Worm (Caenorhabditis elegans) whole organism, L1 larva: ENCODE data around the gene C07E3.3.

ENCODE experiments used
- aly-2 ChIP-seq: fragments of 150-350 bp; optimal IDR thresholded peaks from 2 replicates; lab custom pipeline; 2014; ENCODE audit warnings: missing biosample characterization, missing genetic modification characterization
- ceh-82 ChIP-seq, 3 experiments: fragments of 150-350 bp in 1 of 3; sonication (generic microtip) in 2 of 3; optimal IDR thresholded peaks; 2 replicates each; lab custom pipeline; 2014 to 2017; ENCODE audit warnings: missing biosample characterization in 3 of 3, missing genetic modification characterization in 3 of 3
- grh-1 ChIP-seq: fragments of 200-800 bp; sonication (Bioruptor generic); IDR thresholded peaks from 2 replicates; pipeline ENCODE4 v1.3.6; 2022; ENCODE audit warnings: missing genetic modification reagents, missing genetic modification characterization, missing compliant biosample characterization
- lin-15B ChIP-seq: fragments of 150-350 bp; sonication (generic microtip); optimal IDR thresholded peaks from 3 replicates; lab custom pipeline; 2014; ENCODE audit warnings: missing biosample characterization, missing genetic modification characterization
- nhr-12 ChIP-seq: sonication (generic microtip); optimal IDR thresholded peaks from 2 replicates; lab custom pipeline; 2017; ENCODE audit warnings: missing biosample characterization, missing genetic modification characterization
- unc-62 ChIP-seq: fragments of 150-350 bp; optimal IDR thresholded peaks from 2 replicates; lab custom pipeline; 2014; ENCODE audit warnings: missing biosample characterization, missing genetic modification reagents, missing genetic modification characterization
- ztf-4 ChIP-seq: fragments of 150-350 bp; optimal IDR thresholded peaks from 2 replicates; lab custom pipeline; 2014; ENCODE audit warnings: missing biosample characterization, missing genetic modification characterization

- TF ChIP-seq aly-2 (no peak), grh-1 (no peak), ceh-82 (tag; optimal IDR thresholded peaks at IDR 0.05; lab: Kevin White, UChicago) (no peak), lin-15B (tag; lab: Kevin White, UChicago) (no peak), nhr-12 (tag; lab: Kevin White, UChicago) (no peak), ztf-4 (tag; lab: Kevin White, UChicago) (no peak), unc-62 (GFP tag; lab: Kevin White, UChicago) (no peak)
Observed at ce11 chrII:10321410-10321809, 35.9 kb downstream of the C07E3.3 start, which contains the start of gene idpp-4.
